Worm (Caenorhabditis elegans) whole organism, L1 larva: ENCODE results near the gene iscu-1.

ENCODE experiments used
- F16B12.6 ChIP-seq: fragments of 150-350 bp; optimal IDR thresholded peaks from 2 replicates; lab custom pipeline; 2014; ENCODE audit warnings: missing biosample characterization, missing genetic modification characterization
- ama-1 ChIP-seq: fragments of 150-350 bp; optimal IDR thresholded peaks from 2 replicates; lab custom pipeline; 2014
- ceh-82 ChIP-seq, 3 experiments: fragments of 150-350 bp in 1 of 3; sonication (generic microtip) in 2 of 3; optimal IDR thresholded peaks; 2 replicates each; lab custom pipeline; 2014 to 2017; ENCODE audit warnings: missing biosample characterization in 3 of 3, missing genetic modification characterization in 3 of 3
- elt-2 ChIP-seq: sonication (generic microtip); optimal IDR thresholded peaks from 2 replicates; lab custom pipeline; 2016; ENCODE audit warnings: missing genetic modification characterization, mild to moderate bottlenecking, inconsistent platforms, missing compliant biosample characterization, missing genetic modification reagents
- lsy-2 ChIP-seq, 2 experiments: fragments of 150-350 bp; optimal IDR thresholded peaks; 2 replicates each; lab custom pipeline; 2014; ENCODE audit warnings: missing biosample characterization in 2 of 2, missing genetic modification characterization in 2 of 2
- mep-1 ChIP-seq: fragments of 150-350 bp; optimal IDR thresholded peaks from 2 replicates; lab custom pipeline; 2014; ENCODE audit warnings: missing biosample characterization, missing genetic modification characterization
- nhr-71 ChIP-seq: sonication (generic microtip); optimal IDR thresholded peaks from 2 replicates; lab custom pipeline; 2016; ENCODE audit warnings: mild to moderate bottlenecking, missing genetic modification characterization, moderate library complexity, missing compliant biosample characterization
- pag-3 ChIP-seq: sonication (generic microtip); optimal IDR thresholded peaks from 2 replicates; lab custom pipeline; 2017; ENCODE audit warnings: missing genetic modification characterization, mild to moderate bottlenecking, missing compliant biosample characterization, antibody characterized with exemption, borderline replicate concordance; ENCODE audit not compliant: insufficient read depth
- snpc-4 ChIP-seq: fragments of 150-350 bp; optimal IDR thresholded peaks from 2 replicates; lab custom pipeline; 2014; ENCODE audit warnings: missing biosample characterization, missing genetic modification characterization
- snu-23 ChIP-seq: sonication (generic microtip); optimal IDR thresholded peaks from 2 replicates; lab custom pipeline; 2016; ENCODE audit warnings: missing genetic modification characterization, missing compliant biosample characterization
- sox-4 ChIP-seq: sonication (generic microtip); optimal IDR thresholded peaks from 2 replicates; lab custom pipeline; 2016; ENCODE audit warnings: missing genetic modification characterization, missing compliant biosample characterization
- sptf-1 ChIP-seq: fragments of 150-350 bp; optimal IDR thresholded peaks from 2 replicates; lab custom pipeline; 2014; ENCODE audit warnings: missing biosample characterization, missing genetic modification characterization
- ztf-11 ChIP-seq, 2 experiments: sonication (generic microtip); optimal IDR thresholded peaks; 2 replicates each; lab custom pipeline; 2016 to 2017; ENCODE audit warnings: missing genetic modification characterization in 2 of 2, missing biosample characterization in 1 of 2, missing compliant biosample characterization in 1 of 2

- TF ChIP-seq sptf-1 (tag; lab: Kevin White, UChicago) (no peak), lsy-2 (tag; optimal IDR thresholded peaks at IDR 0.05; lab: Kevin White, UChicago) (no peak), ceh-82 (tag; optimal IDR thresholded peaks at IDR 0.05; lab: Kevin White, UChicago) (no peak), elt-2 (no peak), mep-1 (tag; lab: Kevin White, UChicago) (no peak), sox-4 (no peak), ztf-11 (tag; optimal IDR thresholded peaks at IDR 0.05; lab: Kevin White, UChicago) (no peak), snpc-4 (tag; lab: Kevin White, UChicago) (no peak), F16B12.6 (tag; lab: Kevin White, UChicago) (no peak), ama-1 (lab: Kevin White, UChicago) (no peak), snu-23 (GFP tag; lab: Kevin White, UChicago) (no peak), nhr-71 (tag; lab: Kevin White, UChicago) (no peak), pag-3 (tag; lab: Kevin White, UChicago) (no peak)
Observed at ce11 chrIV:13742244-13742643, 41.5 kb upstream of the iscu-1 start, which contains the start of gene C47A4.3.
